Fruit fly (Drosophila melanogaster): ENCODE results near the gene hh.

hh gene

dm6 chr3R:23175376-23175775, 33.7 kb upstream of the hh start (continued):
- TF ChIP-seq dsf (GFP tag; optimal IDR thresholded peaks at IDR 0.05; ENCODE audit: borderline replicate concordance) (peak; percentile 86), CG32264 (GFP tag; optimal IDR thresholded peaks at IDR 0.05) (peak; percentile 96)

dm6 chr3R:23174739-23175138, 33.0 kb upstream of the hh start:
- TF ChIP-seq lola (GFP tag; optimal IDR thresholded peaks at IDR 0.05) (no peak), Rel (GFP tag; optimal IDR thresholded peaks at IDR 0.05) (no peak), Rel (tag; optimal IDR thresholded peaks at IDR 0.05) (no peak), psq (GFP tag; optimal IDR thresholded peaks at IDR 0.05) (peak; percentile 52), CrebA (GFP tag; optimal IDR thresholded peaks at IDR 0.05; ENCODE audit: borderline replicate concordance) (peak; percentile 36), foxo (GFP tag; optimal IDR thresholded peaks at IDR 0.05) (peak in 1 of 2 experiments; percentile 74), br (GFP tag; optimal IDR thresholded peaks at IDR 0.05) (peak; percentile 70), ey (GFP tag; optimal IDR thresholded peaks at IDR 0.05) (peak; percentile 80), OdsH (GFP tag; optimal IDR thresholded peaks at IDR 0.05) (peak; percentile 88), brk (GFP tag; optimal IDR thresholded peaks at IDR 0.05) (peak; percentile 66), Jra (GFP tag; optimal IDR thresholded peaks at IDR 0.05) (no peak), CG9705 (GFP tag; optimal IDR thresholded peaks at IDR 0.05) (peak; percentile 22), Sp1 (GFP tag; optimal IDR thresholded peaks at IDR 0.05) (peak; percentile 80), sage (GFP tag; optimal IDR thresholded peaks at IDR 0.05) (peak; percentile 54), woc (GFP tag; optimal IDR thresholded peaks at IDR 0.05) (peak; percentile 67), dmrt93B (GFP tag; optimal IDR thresholded peaks at IDR 0.05) (no peak), tai (GFP tag; optimal IDR thresholded peaks at IDR 0.05) (peak; percentile 8), Hnf4 (GFP tag; optimal IDR thresholded peaks at IDR 0.05) (peak; percentile 68), HLH106 (tag; optimal IDR thresholded peaks at IDR 0.05) (peak; percentile 67), Dfd (GFP tag; optimal IDR thresholded peaks at IDR 0.05) (no peak), rgr (GFP tag; optimal IDR thresholded peaks at IDR 0.05) (peak; percentile 87), fru (GFP tag; optimal IDR thresholded peaks at IDR 0.05) (peak; percentile 80), h (GFP tag; optimal IDR thresholded peaks at IDR 0.05) (peak; percentile 67)

- TF ChIP-seq CG9705 (GFP tag; optimal IDR thresholded peaks at IDR 0.05): peak; percentile 83
- peak; percentile 89 for TF ChIP-seq OdsH (GFP tag; optimal IDR thresholded peaks at IDR 0.05)
- TF ChIP-seq GATAd (GFP tag; optimal IDR thresholded peaks at IDR 0.05): no peak
- peak; percentile 63 for TF ChIP-seq Jra (GFP tag; optimal IDR thresholded peaks at IDR 0.05)
- no peak for TF ChIP-seq Abd-B (GFP tag; optimal IDR thresholded peaks at IDR 0.05)
- TF ChIP-seq Sp1 (GFP tag; optimal IDR thresholded peaks at IDR 0.05): peak; percentile 94
- TF ChIP-seq sv (GFP tag; optimal IDR thresholded peaks at IDR 0.05): no peak
- no peak for TF ChIP-seq N (GFP tag; optimal IDR thresholded peaks at IDR 0.05)
- TF ChIP-seq CrebA (GFP tag; optimal IDR thresholded peaks at IDR 0.05; ENCODE audit: borderline replicate concordance): peak; percentile 71
- TF ChIP-seq Mio (GFP tag; optimal IDR thresholded peaks at IDR 0.05): no peak
- TF ChIP-seq Myc (optimal IDR thresholded peaks at IDR 0.05): no peak
- peak; percentile 16 for TF ChIP-seq dsf (GFP tag; optimal IDR thresholded peaks at IDR 0.05; ENCODE audit: borderline replicate concordance)
- peak; percentile 97 for TF ChIP-seq HLH106 (tag; optimal IDR thresholded peaks at IDR 0.05)
- TF ChIP-seq sage (GFP tag; optimal IDR thresholded peaks at IDR 0.05): peak; percentile 81
- peak; percentile 93 for TF ChIP-seq fru (GFP tag; optimal IDR thresholded peaks at IDR 0.05)
- no peak for TF ChIP-seq Hr78 (GFP tag; optimal IDR thresholded peaks at IDR 0.05)
- peak; percentile 75 for TF ChIP-seq tai (GFP tag; optimal IDR thresholded peaks at IDR 0.05)
- TF ChIP-seq Hr83 (GFP tag; optimal IDR thresholded peaks at IDR 0.05; ENCODE audit: poor library complexity, severe bottlenecking): peak; percentile 93
- peak; percentile 60 for TF ChIP-seq CG32264 (GFP tag; optimal IDR thresholded peaks at IDR 0.05)
- peak in 1 of 2 experiments; percentile 58 for TF ChIP-seq dl (GFP tag; optimal IDR thresholded peaks at IDR 0.05; ENCODE audit: insufficient read depth in 1 of 2, partially characterized antibody in 2 of 2)
- peak in 1 of 2 experiments; percentile 97 for TF ChIP-seq foxo (GFP tag; optimal IDR thresholded peaks at IDR 0.05)
- TF ChIP-seq Dfd (GFP tag; optimal IDR thresholded peaks at IDR 0.05): no peak
- TF ChIP-seq Hnf4 (GFP tag; optimal IDR thresholded peaks at IDR 0.05): peak; percentile 90
- TF ChIP-seq Dif (GFP tag; optimal IDR thresholded peaks at IDR 0.05; ENCODE audit: partially characterized antibody): no peak
- TF ChIP-seq br (GFP tag; optimal IDR thresholded peaks at IDR 0.05): peak; percentile 86
- peak; percentile 72 for TF ChIP-seq ey (GFP tag; optimal IDR thresholded peaks at IDR 0.05)
- no peak for TF ChIP-seq lola (GFP tag; optimal IDR thresholded peaks at IDR 0.05)
- peak; percentile 57 for TF ChIP-seq woc (GFP tag; optimal IDR thresholded peaks at IDR 0.05)
- TF ChIP-seq Rel (GFP tag; optimal IDR thresholded peaks at IDR 0.05): peak; percentile 69
- peak; percentile 85 for TF ChIP-seq Rel (tag; optimal IDR thresholded peaks at IDR 0.05)
- peak; percentile 74 for TF ChIP-seq dmrt93B (GFP tag; optimal IDR thresholded peaks at IDR 0.05)
- no peak for TF ChIP-seq pan (optimal IDR thresholded peaks at IDR 0.05)
- TF ChIP-seq brk (GFP tag; optimal IDR thresholded peaks at IDR 0.05): peak; percentile 85
- no peak for TF ChIP-seq usp (GFP tag; optimal IDR thresholded peaks at IDR 0.05)
- TF ChIP-seq rgr (GFP tag; optimal IDR thresholded peaks at IDR 0.05): peak; percentile 91
- TF ChIP-seq jim (GFP tag; optimal IDR thresholded peaks at IDR 0.05): no peak
- peak; percentile 52 for TF ChIP-seq Vsx2 (GFP tag; optimal IDR thresholded peaks at IDR 0.05; ENCODE audit: partially characterized antibody)
- TF ChIP-seq psq (GFP tag; optimal IDR thresholded peaks at IDR 0.05): peak; percentile 89
- peak; percentile 95 for TF ChIP-seq h (GFP tag; optimal IDR thresholded peaks at IDR 0.05)
Observed at dm6 chr3R:23173393-23173981, 31.8 kb upstream of the hh start, which contains the start of gene CG46310. TSS of gene CG46310 (plus strand) at chr3R:23173873.

Measured in whole organism, wandering third instar larva.